Worm (Caenorhabditis elegans) whole organism, L4 larva: Measurements from ENCODE around the gene bbln-1.

ENCODE experiments used
- D1046.2 ChIP-seq: fragments of 200-800 bp; sonication (Bioruptor generic); IDR thresholded peaks from 2 replicates; pipeline ENCODE4 v1.3.6; 2022; ENCODE audit warnings: missing genetic modification characterization, missing compliant biosample characterization
- F37D6.2 ChIP-seq: sonication (generic microtip); optimal IDR thresholded peaks from 2 replicates; lab custom pipeline; 2016; ENCODE audit warnings: mild to moderate bottlenecking, missing genetic modification characterization, missing compliant biosample characterization
- F44E2.7 ChIP-seq: fragments of 200-800 bp; sonication (Bioruptor generic); IDR thresholded peaks from 2 replicates; pipeline ENCODE4 v2.1.2; 2022; ENCODE audit warnings: missing genetic modification characterization, missing compliant biosample characterization
- R02D3.7 ChIP-seq: fragments of 150-350 bp; sonication (generic microtip); optimal IDR thresholded peaks from 3 replicates; lab custom pipeline; 2014; ENCODE audit warnings: missing biosample characterization, missing genetic modification characterization
- T20F7.1 ChIP-seq: fragments of 200-800 bp; sonication (Bioruptor generic); optimal IDR thresholded peaks from 2 replicates; lab custom pipeline; 2018; ENCODE audit warnings: mild to moderate bottlenecking, missing genetic modification characterization, missing compliant biosample characterization
- Y105C5A.15 ChIP-seq: fragments of 200-800 bp; sonication (Bioruptor generic); IDR thresholded peaks from 2 replicates; pipeline ENCODE4 v1.3.6; 2022; ENCODE audit warnings: missing genetic modification characterization, missing compliant biosample characterization
- aha-1 ChIP-seq: fragments of 150-350 bp; peaks from one replicate; lab custom pipeline; 2014; ENCODE audit warnings: missing biosample characterization, missing genetic modification characterization
- ceh-20 ChIP-seq: fragments of 200-800 bp; sonication (Bioruptor generic); IDR thresholded peaks from 2 replicates; pipeline ENCODE4 v1.3.6; 2022; ENCODE audit warnings: missing genetic modification reagents, missing genetic modification characterization, missing compliant biosample characterization
- ceh-62 ChIP-seq: sonication (generic microtip); optimal IDR thresholded peaks from 2 replicates; lab custom pipeline; 2017; ENCODE audit warnings: missing biosample characterization, missing genetic modification characterization
- cey-2 ChIP-seq: sonication (generic microtip); optimal IDR thresholded peaks from 3 replicates; lab custom pipeline; 2017; ENCODE audit warnings: missing genetic modification characterization, mild to moderate bottlenecking, missing compliant biosample characterization, antibody characterized with exemption, borderline replicate concordance; ENCODE audit not compliant: insufficient read depth
- ctbp-1 ChIP-seq: fragments of 200-800 bp; sonication (Bioruptor generic); IDR thresholded peaks from 2 replicates; pipeline ENCODE4 v1.3.6; 2022; ENCODE audit warnings: missing genetic modification reagents, missing genetic modification characterization, missing compliant biosample characterization
- dmd-8 ChIP-seq: fragments of 200-800 bp; sonication (Bioruptor generic); IDR thresholded peaks from 2 replicates; pipeline ENCODE4 v1.3.6; 2022; ENCODE audit warnings: missing genetic modification characterization, missing compliant biosample characterization
- dve-1 ChIP-seq: sonication (generic microtip); optimal IDR thresholded peaks from 2 replicates; lab custom pipeline; 2017; ENCODE audit warnings: antibody characterized with exemption, mild to moderate bottlenecking, missing genetic modification characterization, missing compliant biosample characterization; ENCODE audit not compliant: insufficient read depth
- egl-27 ChIP-seq: sonication (generic microtip); optimal IDR thresholded peaks from 3 replicates; lab custom pipeline; 2017; ENCODE audit warnings: missing biosample characterization, missing genetic modification reagents, missing genetic modification characterization
- hif-1 ChIP-seq, 2 experiments: sonication (generic microtip); optimal IDR thresholded peaks; 2 replicates each; lab custom pipeline; 2016 to 2017; ENCODE audit warnings: missing compliant biosample characterization in 2 of 2, missing genetic modification characterization in 2 of 2, missing genetic modification reagents in 2 of 2, missing genotype in 2 of 2, mild to moderate bottlenecking in 1 of 2
- hlh-11 ChIP-seq: fragments of 200-800 bp; sonication (Bioruptor generic); optimal IDR thresholded peaks from 2 replicates; lab custom pipeline; 2018; ENCODE audit warnings: mild to moderate bottlenecking, missing genetic modification characterization, missing compliant biosample characterization
- hlh-30 ChIP-seq: sonication (generic microtip); optimal IDR thresholded peaks from 2 replicates; lab custom pipeline; 2017; ENCODE audit warnings: antibody characterized with exemption, mild to moderate bottlenecking, missing genetic modification characterization, missing compliant biosample characterization; ENCODE audit not compliant: insufficient read depth
- jun-1 ChIP-seq: fragments of 150-350 bp; optimal IDR thresholded peaks from 2 replicates; lab custom pipeline; 2014; ENCODE audit warnings: missing biosample characterization, missing genetic modification reagents, missing genetic modification characterization
- lim-7 ChIP-seq: fragments of 200-800 bp; sonication (Bioruptor generic); IDR thresholded peaks from 2 replicates; pipeline ENCODE4 v1.3.6; 2022; ENCODE audit warnings: missing genetic modification characterization, missing compliant biosample characterization
- lin-1 ChIP-seq: fragments of 200-800 bp; sonication (Bioruptor generic); IDR thresholded peaks from 2 replicates; pipeline ENCODE4 v1.3.6; 2022; ENCODE audit warnings: missing genetic modification reagents, missing genetic modification characterization, missing compliant biosample characterization
- lin-15B ChIP-seq: fragments of 150-350 bp; sonication (generic microtip); optimal IDR thresholded peaks from 3 replicates; lab custom pipeline; 2014; ENCODE audit warnings: missing biosample characterization, missing genetic modification characterization
- lin-38 ChIP-seq: fragments of 200-800 bp; sonication (Bioruptor generic); IDR thresholded peaks from 2 replicates; pipeline ENCODE4 v1.3.6; 2022; ENCODE audit warnings: missing genetic modification reagents, missing genetic modification characterization, missing compliant biosample characterization
- lin-39 ChIP-seq: fragments of 150-350 bp; optimal IDR thresholded peaks from 2 replicates; lab custom pipeline; 2014; ENCODE audit warnings: missing biosample characterization, missing genetic modification reagents, missing genetic modification characterization
- lir-3 ChIP-seq: sonication (generic microtip); optimal IDR thresholded peaks from 2 replicates; lab custom pipeline; 2016; ENCODE audit warnings: mild to moderate bottlenecking, missing genetic modification characterization, missing compliant biosample characterization
- lsy-2 ChIP-seq, 2 experiments: fragments of 150-350 bp in 1 of 2; sonication (generic microtip) in 1 of 2; optimal IDR thresholded peaks; 2 replicates each; lab custom pipeline; 2014 to 2017; ENCODE audit warnings: missing biosample characterization in 2 of 2, missing genetic modification characterization in 2 of 2
- nhr-102 ChIP-seq: sonication (generic microtip); optimal IDR thresholded peaks from 2 replicates; lab custom pipeline; 2016; ENCODE audit warnings: mild to moderate bottlenecking, missing genetic modification characterization, moderate library complexity, missing compliant biosample characterization
- nhr-11 ChIP-seq: fragments of 150-350 bp; optimal IDR thresholded peaks from 2 replicates; lab custom pipeline; 2014; ENCODE audit warnings: missing biosample characterization, missing genetic modification characterization
- nhr-111 ChIP-seq: fragments of 200-800 bp; sonication (Bioruptor generic); optimal IDR thresholded peaks from 2 replicates; lab custom pipeline; 2018; ENCODE audit warnings: mild to moderate bottlenecking, missing genetic modification characterization, missing compliant biosample characterization
- nhr-237 ChIP-seq: sonication (generic microtip); optimal IDR thresholded peaks from 2 replicates; lab custom pipeline; 2017; ENCODE audit warnings: missing biosample characterization, missing genetic modification characterization
- nhr-25 ChIP-seq: sonication (generic microtip); optimal IDR thresholded peaks from 2 replicates; lab custom pipeline; 2017; ENCODE audit warnings: missing genetic modification characterization, mild to moderate bottlenecking, missing compliant biosample characterization, antibody characterized with exemption, moderate library complexity, borderline replicate concordance; ENCODE audit not compliant: insufficient read depth
- nhr-41 ChIP-seq: fragments of 200-800 bp; sonication (Bioruptor generic); IDR thresholded peaks from 2 replicates; pipeline ENCODE4 v1.3.6; 2022; ENCODE audit warnings: missing genetic modification reagents, missing genetic modification characterization, missing compliant biosample characterization
- nhr-42 ChIP-seq: fragments of 200-800 bp; sonication (Bioruptor generic); IDR thresholded peaks from 2 replicates; pipeline ENCODE4 v1.3.6; 2022; ENCODE audit warnings: missing genetic modification characterization, missing compliant biosample characterization
- nhr-48 ChIP-seq: sonication (generic microtip); optimal IDR thresholded peaks from 2 replicates; lab custom pipeline; 2016; ENCODE audit warnings: mild to moderate bottlenecking, missing genetic modification characterization, missing compliant biosample characterization
- nhr-6 ChIP-seq: fragments of 150-350 bp; optimal IDR thresholded peaks from 2 replicates; lab custom pipeline; 2014; ENCODE audit warnings: missing biosample characterization, missing genetic modification characterization
- nhr-77 ChIP-seq: fragments of 150-350 bp; optimal IDR thresholded peaks from 2 replicates; lab custom pipeline; 2014; ENCODE audit warnings: missing biosample characterization, missing genetic modification characterization
- pha-4 ChIP-seq, 2 experiments: fragments of 150-350 bp in 1 of 2; fragments of 200-800 bp in 1 of 2; sonication (Bioruptor generic) in 1 of 2; IDR thresholded peaks in 1 of 2; optimal IDR thresholded peaks in 1 of 2; 2 replicates each; pipeline versions ENCODE4 v1.3.6 to Lab custom; 2014 to 2022; ENCODE audit warnings: missing genetic modification characterization in 2 of 2, missing genetic modification reagents in 2 of 2, missing biosample characterization in 1 of 2, missing compliant biosample characterization in 1 of 2
- pqm-1 ChIP-seq: sonication (generic microtip); optimal IDR thresholded peaks from 2 replicates; lab custom pipeline; 2017; ENCODE audit warnings: missing biosample characterization, missing genetic modification characterization
- snpc-4 ChIP-seq: fragments of 150-350 bp; optimal IDR thresholded peaks from 2 replicates; lab custom pipeline; 2014; ENCODE audit warnings: missing biosample characterization, missing genetic modification characterization
- tag-97 ChIP-seq: fragments of 200-800 bp; sonication (Bioruptor generic); IDR thresholded peaks from 2 replicates; pipeline ENCODE4 v1.3.6; 2022; ENCODE audit warnings: missing genetic modification characterization, missing compliant biosample characterization
- tra-1 ChIP-seq: fragments of 200-800 bp; sonication (Bioruptor generic); IDR thresholded peaks from 2 replicates; pipeline ENCODE4 v1.3.6; 2022; ENCODE audit warnings: missing genetic modification reagents, missing genetic modification characterization, missing compliant biosample characterization
- unc-62 ChIP-seq, 3 experiments: fragments of 150-350 bp in 1 of 3; sonication (generic microtip); optimal IDR thresholded peaks in 2 of 3; peaks in 1 of 3; 1 replicate in 1 of 3; 2 replicates in 2 of 3; lab custom pipeline; 2014 to 2017; ENCODE audit warnings: missing biosample characterization in 3 of 3, missing genetic modification characterization in 3 of 3, missing genetic modification reagents in 3 of 3, missing genotype in 1 of 3
- vab-7 ChIP-seq: fragments of 200-800 bp; sonication (Bioruptor generic); IDR thresholded peaks from 2 replicates; pipeline ENCODE4 v1.3.6; 2022; ENCODE audit warnings: missing genetic modification reagents, missing genetic modification characterization, missing compliant biosample characterization
- zag-1 ChIP-seq: fragments of 150-350 bp; optimal IDR thresholded peaks from 2 replicates; lab custom pipeline; 2014; ENCODE audit warnings: missing biosample characterization, missing genetic modification characterization
- zfp-2 ChIP-seq: sonication (generic microtip); optimal IDR thresholded peaks from 2 replicates; lab custom pipeline; 2016; ENCODE audit warnings: mild to moderate bottlenecking, missing genetic modification characterization, missing compliant biosample characterization
- zip-2 ChIP-seq: fragments of 150-350 bp; optimal IDR thresholded peaks from 2 replicates; lab custom pipeline; 2014; ENCODE audit warnings: missing biosample characterization, missing genetic modification characterization

The bbln-1 gene

ce11 chrX:3153133-3153532 is 872 bp upstream of the bbln-1 start (continued):
- TF ChIP-seq ceh-62 (tag; lab: Kevin White, UChicago) = no peak
- TF ChIP-seq zfp-2 = no peak
- no peak for TF ChIP-seq nhr-111 (GFP tag; lab: Kevin White, UChicago)
- peak; percentile 98 for TF ChIP-seq pqm-1 (tag; lab: Kevin White, UChicago)
- no peak for TF ChIP-seq tag-97 (GFP tag; lab: Robert Waterston, UW)
- no peak for TF ChIP-seq egl-27
- peak; percentile 48 for TF ChIP-seq nhr-48 (tag; lab: Kevin White, UChicago)
- no peak for TF ChIP-seq cey-2 (tag; lab: Kevin White, UChicago)
- TF ChIP-seq hlh-11 (tag; lab: Kevin White, UChicago) = peak; percentile 87
- no peak for TF ChIP-seq dmd-8 (GFP tag; lab: Robert Waterston, UW)
- peak; percentile 86 for TF ChIP-seq dve-1 (tag; lab: Kevin White, UChicago)
- no peak for TF ChIP-seq pha-4 (GFP tag; IDR thresholded peaks at IDR 0.05; lab: Robert Waterston, UW)
- TF ChIP-seq pha-4 (tag; optimal IDR thresholded peaks at IDR 0.05; lab: Kevin White, UChicago) = no peak
- TF ChIP-seq hif-1 (tag; optimal IDR thresholded peaks at IDR 0.05; lab: Kevin White, UChicago) = no peak
- TF ChIP-seq lsy-2 (tag; optimal IDR thresholded peaks at IDR 0.05; lab: Kevin White, UChicago) = no peak
- no peak for TF ChIP-seq zag-1
- TF ChIP-seq aha-1 (tag; lab: Kevin White, UChicago) = no peak
- TF ChIP-seq R02D3.7 (tag; lab: Kevin White, UChicago) = no peak
- no peak for TF ChIP-seq D1046.2 (GFP tag; lab: Robert Waterston, UW)
- no peak for TF ChIP-seq ceh-20 (GFP tag; lab: Robert Waterston, UW)
- TF ChIP-seq lim-7 (GFP tag; lab: Robert Waterston, UW) = no peak
- TF ChIP-seq nhr-11 (tag; lab: Kevin White, UChicago) = no peak
- TF ChIP-seq lin-39 (tag; lab: Kevin White, UChicago) = no peak
- TF ChIP-seq lir-3 (tag; lab: Kevin White, UChicago) = no peak
- no peak for TF ChIP-seq T20F7.1 (GFP tag; lab: Kevin White, UChicago)
- peak; percentile 68 for TF ChIP-seq nhr-41
- TF ChIP-seq tra-1 (GFP tag; lab: Robert Waterston, UW) = 0 out of 2 replicates have a peak, but pooled peaks have one; percentile 44
- TF ChIP-seq hlh-30 (tag; lab: Kevin White, UChicago) = peak; percentile 16
- TF ChIP-seq unc-62 (GFP tag; optimal IDR thresholded peaks at IDR 0.05 in 1 of 2; lab: Kevin White, UChicago) = peak in 1 of 2 experiments; percentile 69
- TF ChIP-seq unc-62 (tag; optimal IDR thresholded peaks at IDR 0.05; lab: Kevin White, UChicago) = no peak
- no peak for TF ChIP-seq nhr-25 (tag; lab: Kevin White, UChicago)
- no peak for TF ChIP-seq lin-15B (tag; lab: Kevin White, UChicago)
- TF ChIP-seq nhr-237 = no peak
- TF ChIP-seq nhr-102 (tag; lab: Kevin White, UChicago) = peak; percentile 62
- peak; percentile 47; the same call in 1 of the 2 replicates for TF ChIP-seq lin-1
- TF ChIP-seq zip-2 (tag; lab: Kevin White, UChicago) = no peak
- TF ChIP-seq nhr-77 (tag; lab: Kevin White, UChicago) = peak; percentile 79
- no peak for TF ChIP-seq nhr-42
- no peak for TF ChIP-seq vab-7 (GFP tag; lab: Robert Waterston, UW)
- TF ChIP-seq nhr-6 = no peak
- TF ChIP-seq F37D6.2 (tag; lab: Kevin White, UChicago) = no peak
- no peak for TF ChIP-seq ctbp-1 (GFP tag; lab: Robert Waterston, UW)
- no peak for TF ChIP-seq snpc-4 (tag; lab: Kevin White, UChicago)
- no peak for TF ChIP-seq F44E2.7 (GFP tag; lab: Robert Waterston, UW)
- TF ChIP-seq jun-1 (tag; lab: Kevin White, UChicago) = no peak
- TF ChIP-seq Y105C5A.15 (GFP tag; lab: Robert Waterston, UW) = no peak
- no peak for TF ChIP-seq lin-38
